Worm (Caenorhabditis elegans): ENCODE measurements around the gene grl-11.

Gene grl-11

ce11 chrIII:9081055-9081454, 37.1 kb downstream of the grl-11 start, which contains the start of gene far-1:
far-1 (minus strand) TSS chrIII:9081179.
- TF ChIP-seq nfya-1 (tag; optimal IDR thresholded peaks at IDR 0.05; ENCODE audit: insufficient read depth) (peak; percentile 31), ceh-28 (tag; optimal IDR thresholded peaks at IDR 0.05) (no peak)

ce11 chrIII:9080127-9080526, 38.0 kb downstream of the grl-11 start:
- TF ChIP-seq ztf-4 (tag; optimal IDR thresholded peaks at IDR 0.05) (no peak), egl-5 (tag; optimal IDR thresholded peaks at IDR 0.05) (peak; percentile 74), ama-1 (optimal IDR thresholded peaks at IDR 0.05) (peak; percentile 5)

- TF ChIP-seq unc-39 (tag; optimal IDR thresholded peaks at IDR 0.05), result no peak
- no peak for TF ChIP-seq lin-15B (tag; optimal IDR thresholded peaks at IDR 0.05)
- no peak for TF ChIP-seq ZK546.5 (tag; optimal IDR thresholded peaks at IDR 0.05)
- no peak for TF ChIP-seq ama-1 (optimal IDR thresholded peaks at IDR 0.05)
- no peak for TF ChIP-seq ceh-16 (tag; optimal IDR thresholded peaks at IDR 0.05)
- no peak for TF ChIP-seq mml-1 (tag; optimal IDR thresholded peaks at IDR 0.05)
Measured at ce11 chrIII:9077708-9078107, 40.5 kb downstream of the grl-11 start, which contains the start of gene F02A9.1. F02A9.1 (minus strand) TSS chrIII:9077808.

ce11 chrIII:9075539-9075938, 42.6 kb downstream of the grl-11 start, which contains the start of gene F02A9.7:
F02A9.7 (minus strand) TSS chrIII:9075639.
- no peak for TF ChIP-seq nhr-237 (tag; optimal IDR thresholded peaks at IDR 0.05)
- TF ChIP-seq snpc-4 (tag; optimal IDR thresholded peaks at IDR 0.05), result no peak
- TF ChIP-seq fos-1 (tag; optimal IDR thresholded peaks at IDR 0.05), result no peak
- TF ChIP-seq pqm-1 (tag; optimal IDR thresholded peaks at IDR 0.05), result no peak
- no peak for TF ChIP-seq elt-3 (tag; optimal IDR thresholded peaks at IDR 0.05)
- TF ChIP-seq nhr-67 (tag; optimal IDR thresholded peaks at IDR 0.05), result no peak
- TF ChIP-seq mml-1 (tag; optimal IDR thresholded peaks at IDR 0.05), result no peak
- TF ChIP-seq ceh-16 (tag; optimal IDR thresholded peaks at IDR 0.05), result no peak
- TF ChIP-seq ama-1 (optimal IDR thresholded peaks at IDR 0.05), result no peak
- no peak for TF ChIP-seq ZK546.5 (tag; optimal IDR thresholded peaks at IDR 0.05)
- TF ChIP-seq nhr-23 (tag; optimal IDR thresholded peaks at IDR 0.05), result no peak
- no peak for TF ChIP-seq egl-27 (tag; optimal IDR thresholded peaks at IDR 0.05)
- no peak for TF ChIP-seq elt-2 (tag; optimal IDR thresholded peaks at IDR 0.05)

ce11 chrIII:9072704-9073103, 45.5 kb downstream of the grl-11 start:
- TF ChIP-seq nhr-77 (tag; optimal IDR thresholded peaks at IDR 0.05) (no peak), nhr-237 (tag; optimal IDR thresholded peaks at IDR 0.05) (no peak), fkh-10 (GFP tag; optimal IDR thresholded peaks at IDR 0.05) (no peak), nhr-28 (tag; optimal IDR thresholded peaks at IDR 0.05) (no peak), pqm-1 (tag; optimal IDR thresholded peaks at IDR 0.05) (no peak), jun-1 (tag; optimal IDR thresholded peaks at IDR 0.05) (no peak), elt-1 (tag; optimal IDR thresholded peaks at IDR 0.05) (no peak), hmg-11 (tag; optimal IDR thresholded peaks at IDR 0.05) (no peak), nhr-67 (tag; optimal IDR thresholded peaks at IDR 0.05) (no peak), nhr-23 (tag; optimal IDR thresholded peaks at IDR 0.05) (no peak), egl-5 (tag; optimal IDR thresholded peaks at IDR 0.05) (no peak), ceh-16 (tag; optimal IDR thresholded peaks at IDR 0.05) (no peak)

- no peak for TF ChIP-seq lin-15B (tag; optimal IDR thresholded peaks at IDR 0.05)
- TF ChIP-seq nhr-237 (tag; optimal IDR thresholded peaks at IDR 0.05), result no peak
- no peak for TF ChIP-seq unc-62 (GFP tag; optimal IDR thresholded peaks at IDR 0.05)
- TF ChIP-seq hmg-11 (tag; optimal IDR thresholded peaks at IDR 0.05), result no peak
- TF ChIP-seq eor-1 (tag; optimal IDR thresholded peaks at IDR 0.05), result no peak
- TF ChIP-seq zag-1 (tag; optimal IDR thresholded peaks at IDR 0.05), result no peak
- TF ChIP-seq skn-1 (tag; optimal IDR thresholded peaks at IDR 0.05), result no peak
- no peak for TF ChIP-seq nhr-76 (tag; optimal IDR thresholded peaks at IDR 0.05)
- no peak for TF ChIP-seq pha-4 (tag; optimal IDR thresholded peaks at IDR 0.05)
- TF ChIP-seq pqm-1 (tag; optimal IDR thresholded peaks at IDR 0.05), result no peak
- no peak for TF ChIP-seq nhr-25 (tag; optimal IDR thresholded peaks at IDR 0.05)
- no peak for TF ChIP-seq elt-1 (tag; optimal IDR thresholded peaks at IDR 0.05)
- no peak for TF ChIP-seq daf-12 (tag; optimal IDR thresholded peaks at IDR 0.05)
- no peak for TF ChIP-seq jun-1 (tag; optimal IDR thresholded peaks at IDR 0.05)
- TF ChIP-seq nfya-1 (tag; optimal IDR thresholded peaks at IDR 0.05; ENCODE audit: insufficient read depth), result no peak
- no peak for TF ChIP-seq mdl-1 (tag; optimal IDR thresholded peaks at IDR 0.05)
- TF ChIP-seq nhr-12 (tag; optimal IDR thresholded peaks at IDR 0.05), result no peak
- no peak for TF ChIP-seq mml-1 (tag; optimal IDR thresholded peaks at IDR 0.05)
- TF ChIP-seq lin-39 (tag; optimal IDR thresholded peaks at IDR 0.05), result no peak
Measured at ce11 chrIII:9071372-9071771, 46.8 kb downstream of the grl-11 start, which contains the start of gene lin-12. lin-12 (minus strand) TSS chrIII:9071472.
